Worm (Caenorhabditis elegans) whole organism, mixed stage, embryonic: Measurements from ENCODE around the gene kqt-1.

Experiments
- M03D4.4 ChIP-seq: sonication (generic microtip); optimal IDR thresholded peaks from 2 replicates; lab custom pipeline; 2017; ENCODE audit warnings: mild to moderate bottlenecking, missing genetic modification characterization, missing compliant biosample characterization
- bed-3 ChIP-seq: fragments of 200-800 bp; sonication (Bioruptor generic); optimal IDR thresholded peaks from 3 replicates; lab custom pipeline; 2018; ENCODE audit warnings: mild to moderate bottlenecking, missing genetic modification characterization, moderate library complexity, missing compliant biosample characterization
- blmp-1 ChIP-seq: fragments of 150-350 bp; optimal IDR thresholded peaks from 2 replicates; lab custom pipeline; 2014; ENCODE audit warnings: missing biosample characterization, missing genetic modification characterization
- ces-1 ChIP-seq: fragments of 150-350 bp; optimal IDR thresholded peaks from 2 replicates; lab custom pipeline; 2014; ENCODE audit warnings: missing biosample characterization, missing genetic modification reagents, missing genetic modification characterization
- drap-1 ChIP-seq: fragments of 200-800 bp; sonication (Bioruptor generic); optimal IDR thresholded peaks from 3 replicates; lab custom pipeline; 2018; ENCODE audit warnings: mild to moderate bottlenecking, missing genetic modification characterization, missing compliant biosample characterization
- elt-1 ChIP-seq: sonication (generic microtip); optimal IDR thresholded peaks from 2 replicates; lab custom pipeline; 2017; ENCODE audit warnings: missing genetic modification characterization, mild to moderate bottlenecking, missing compliant biosample characterization, antibody characterized with exemption, moderate library complexity, borderline replicate concordance; ENCODE audit not compliant: insufficient read depth
- elt-3 ChIP-seq: fragments of 150-350 bp; optimal IDR thresholded peaks from 2 replicates; lab custom pipeline; 2014; ENCODE audit warnings: missing biosample characterization, missing genetic modification characterization
- flh-1 ChIP-seq: fragments of 200-800 bp; sonication (Bioruptor generic); optimal IDR thresholded peaks from 2 replicates; lab custom pipeline; 2018; ENCODE audit warnings: mild to moderate bottlenecking, missing genetic modification characterization, moderate library complexity, missing compliant biosample characterization
- ham-2 ChIP-seq: fragments of 200-800 bp; sonication (Bioruptor generic); optimal IDR thresholded peaks from 2 replicates; lab custom pipeline; 2018; ENCODE audit warnings: mild to moderate bottlenecking, missing genetic modification characterization, missing compliant biosample characterization
- hlh-1 ChIP-seq: fragments of 150-350 bp; optimal IDR thresholded peaks from 2 replicates; lab custom pipeline; 2014; ENCODE audit warnings: missing biosample characterization, missing genetic modification reagents, missing genetic modification characterization
- lin-13 ChIP-seq: fragments of 150-350 bp; optimal IDR thresholded peaks from 2 replicates; lab custom pipeline; 2014; ENCODE audit warnings: missing biosample characterization, missing genetic modification characterization
- lin-32 ChIP-seq: fragments of 200-800 bp; sonication (Bioruptor generic); optimal IDR thresholded peaks from 2 replicates; lab custom pipeline; 2018; ENCODE audit warnings: mild to moderate bottlenecking, missing genetic modification characterization, missing compliant biosample characterization
- lsy-2 ChIP-seq: fragments of 150-350 bp; optimal IDR thresholded peaks from 2 replicates; lab custom pipeline; 2014; ENCODE audit warnings: missing biosample characterization, missing genetic modification characterization
- mep-1 ChIP-seq: fragments of 150-350 bp; optimal IDR thresholded peaks from 2 replicates; lab custom pipeline; 2017; ENCODE audit warnings: missing biosample characterization, missing genetic modification reagents, missing genetic modification characterization, inconsistent platforms
- mls-2 ChIP-seq: sonication (generic microtip); optimal IDR thresholded peaks from 2 replicates; lab custom pipeline; 2016; ENCODE audit warnings: mild to moderate bottlenecking, missing genetic modification characterization, moderate library complexity, missing compliant biosample characterization
- nhr-12 ChIP-seq: fragments of 150-350 bp; optimal IDR thresholded peaks from 2 replicates; lab custom pipeline; 2014; ENCODE audit warnings: missing biosample characterization, missing genetic modification characterization
- nhr-2 ChIP-seq: fragments of 150-350 bp; optimal IDR thresholded peaks from 2 replicates; lab custom pipeline; 2014; ENCODE audit warnings: missing biosample characterization, missing genetic modification characterization
- nhr-237 ChIP-seq: fragments of 150-350 bp; optimal IDR thresholded peaks from 2 replicates; lab custom pipeline; 2014; ENCODE audit warnings: missing biosample characterization, missing genetic modification characterization
- nhr-28 ChIP-seq: fragments of 150-350 bp; optimal IDR thresholded peaks from 2 replicates; lab custom pipeline; 2014; ENCODE audit warnings: missing biosample characterization, missing genetic modification characterization
- nhr-76 ChIP-seq: sonication (generic microtip); optimal IDR thresholded peaks from 2 replicates; lab custom pipeline; 2017; ENCODE audit warnings: missing biosample characterization, missing genetic modification characterization
- pha-4 ChIP-seq: fragments of 150-350 bp; optimal IDR thresholded peaks from 2 replicates; lab custom pipeline; 2018; ENCODE audit warnings: missing biosample characterization, missing genetic modification reagents, missing genetic modification characterization
- sem-2 ChIP-seq: fragments of 200-800 bp; sonication (Bioruptor generic); optimal IDR thresholded peaks from 2 replicates; lab custom pipeline; 2018; ENCODE audit warnings: mild to moderate bottlenecking, missing genetic modification characterization, missing compliant biosample characterization
- snpc-4 ChIP-seq: fragments of 150-350 bp; optimal IDR thresholded peaks from 2 replicates; lab custom pipeline; 2014; ENCODE audit warnings: missing biosample characterization, missing genetic modification characterization
- sptf-1 ChIP-seq: sonication (generic microtip); optimal IDR thresholded peaks from 2 replicates; lab custom pipeline; 2017; ENCODE audit warnings: mild to moderate bottlenecking, missing genetic modification characterization, moderate library complexity, missing compliant biosample characterization
- unc-120 ChIP-seq: sonication (generic microtip); optimal IDR thresholded peaks from 2 replicates; lab custom pipeline; 2017; ENCODE audit warnings: missing genetic modification characterization, missing compliant biosample characterization; ENCODE audit not compliant: poor library complexity, severe bottlenecking
- unc-39 ChIP-seq: fragments of 150-350 bp; optimal IDR thresholded peaks from 2 replicates; lab custom pipeline; 2014; ENCODE audit warnings: missing biosample characterization, missing genetic modification characterization
- unc-62 ChIP-seq: fragments of 150-350 bp; optimal IDR thresholded peaks from 2 replicates; lab custom pipeline; 2014; ENCODE audit warnings: missing biosample characterization, missing genetic modification reagents, missing genetic modification characterization
- zip-8 ChIP-seq: fragments of 150-350 bp; optimal IDR thresholded peaks from 2 replicates; lab custom pipeline; 2014; ENCODE audit warnings: missing biosample characterization, missing genetic modification characterization
- ztf-11 ChIP-seq: fragments of 150-350 bp; optimal IDR thresholded peaks from 2 replicates; lab custom pipeline; 2014; ENCODE audit warnings: missing biosample characterization, missing genetic modification characterization

kqt-1 gene

DNA sequence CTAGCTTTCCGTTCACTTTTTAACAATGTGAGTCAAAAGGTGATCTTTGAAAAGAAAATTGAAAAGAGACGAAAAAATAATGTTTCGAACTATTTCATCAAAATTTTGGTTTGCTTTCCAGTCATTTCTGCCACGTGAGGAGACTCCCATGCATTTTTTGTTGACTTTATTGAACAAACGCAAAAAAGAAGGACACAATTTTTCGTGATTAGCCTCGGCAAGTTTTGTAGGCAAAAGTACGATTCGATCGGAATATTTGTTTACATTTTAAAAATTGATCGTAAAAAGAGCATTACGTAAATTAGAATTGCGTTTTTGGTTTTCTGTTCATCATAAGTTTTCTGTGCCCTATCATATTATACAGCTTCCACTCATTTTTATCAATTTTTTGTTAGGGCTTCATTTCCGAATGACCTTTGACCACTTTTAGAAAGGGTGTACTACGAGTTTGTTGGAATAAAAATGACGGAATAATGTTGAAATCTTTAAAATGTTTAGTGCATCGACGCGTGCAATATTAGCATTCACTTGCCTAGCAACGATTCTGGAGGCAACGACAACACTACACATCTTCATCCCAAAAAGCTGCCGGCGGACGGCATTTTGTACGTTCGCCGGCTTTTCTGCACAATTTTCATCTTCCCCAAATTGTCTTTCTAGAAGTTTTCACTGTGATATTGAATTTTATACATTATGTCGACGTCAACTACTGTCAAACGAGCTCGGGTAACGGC, 26.3 kb downstream of the kqt-1 start, which contains the start of gene C56E10.3:
TSS of gene C56E10.3 (plus strand) at position 684 of the 734 bp plus-strand sequence.
- no peak for TF ChIP-seq elt-1 (tag; lab: Kevin White, UChicago)
- TF ChIP-seq sem-2 (GFP tag; lab: Kevin White, UChicago): no peak

- no peak for TF ChIP-seq nhr-2 (tag; lab: Kevin White, UChicago)
- TF ChIP-seq lsy-2 (tag; lab: Kevin White, UChicago): no peak
- TF ChIP-seq mls-2 (tag; lab: Kevin White, UChicago): no peak
- TF ChIP-seq bed-3 (GFP tag; lab: Kevin White, UChicago): no peak
- TF ChIP-seq elt-1 (tag; lab: Kevin White, UChicago): no peak
- TF ChIP-seq mep-1 (tag; lab: Kevin White, UChicago): no peak
- TF ChIP-seq nhr-28 (tag; lab: Kevin White, UChicago): no peak
- no peak for TF ChIP-seq elt-3 (tag; lab: Kevin White, UChicago)
- no peak for TF ChIP-seq pha-4 (tag; lab: Kevin White, UChicago)
- TF ChIP-seq lin-32 (GFP tag; lab: Kevin White, UChicago): no peak
- no peak for TF ChIP-seq sptf-1
- TF ChIP-seq unc-62 (GFP tag; lab: Kevin White, UChicago): no peak
- no peak for TF ChIP-seq unc-39 (tag; lab: Kevin White, UChicago)
- no peak for TF ChIP-seq nhr-76 (tag; lab: Kevin White, UChicago)
- TF ChIP-seq M03D4.4 (tag; lab: Kevin White, UChicago): no peak
- no peak for TF ChIP-seq flh-1 (GFP tag; lab: Kevin White, UChicago)
- TF ChIP-seq blmp-1 (tag; lab: Kevin White, UChicago): no peak
- no peak for TF ChIP-seq sem-2 (GFP tag; lab: Kevin White, UChicago)
- TF ChIP-seq ham-2 (GFP tag; lab: Kevin White, UChicago): no peak
- TF ChIP-seq, all 35 proteins: peak for 0
These were observed 27.7 kb downstream of the kqt-1 start for ce11 chrX:6646387-6647061.

ce11 chrX:6649573-6649972, 30.8 kb downstream of the kqt-1 start:
- TF ChIP-seq bed-3 (GFP tag; lab: Kevin White, UChicago): no peak
- no peak for TF ChIP-seq lsy-2 (tag; lab: Kevin White, UChicago)
- no peak for TF ChIP-seq mep-1 (tag; lab: Kevin White, UChicago)
- no peak for TF ChIP-seq unc-39 (tag; lab: Kevin White, UChicago)
- TF ChIP-seq lin-32 (GFP tag; lab: Kevin White, UChicago): no peak
- no peak for TF ChIP-seq drap-1 (GFP tag; lab: Kevin White, UChicago)
- no peak for TF ChIP-seq zip-8 (tag; lab: Kevin White, UChicago)
- no peak for TF ChIP-seq sem-2 (GFP tag; lab: Kevin White, UChicago)
- no peak for TF ChIP-seq nhr-12 (tag; lab: Kevin White, UChicago)
- TF ChIP-seq snpc-4 (tag; lab: Kevin White, UChicago): no peak
- no peak for TF ChIP-seq ztf-11 (tag; lab: Kevin White, UChicago)
- no peak for TF ChIP-seq nhr-237 (tag; lab: Kevin White, UChicago)
- TF ChIP-seq hlh-1 (tag; lab: Kevin White, UChicago): no peak
- no peak for TF ChIP-seq elt-1 (tag; lab: Kevin White, UChicago)

DNA sequence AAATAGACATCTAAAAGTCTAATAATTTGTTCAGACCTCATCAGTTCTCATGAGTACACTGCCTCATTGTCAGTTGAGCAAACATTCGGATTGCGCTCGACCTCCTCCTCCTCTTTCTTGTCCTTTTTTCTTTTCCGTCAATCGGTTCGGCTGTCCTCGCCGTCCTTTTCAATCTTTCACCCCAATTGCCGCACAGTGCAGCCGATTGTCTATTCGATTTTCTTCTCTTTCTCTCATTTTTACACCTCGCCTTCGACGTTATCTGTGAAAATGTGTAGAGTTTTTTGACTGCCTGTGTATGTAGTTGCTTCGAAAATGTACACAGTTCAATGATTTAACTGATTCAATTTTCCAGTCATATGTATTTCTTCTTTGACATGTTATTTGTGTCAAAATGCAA, 34.4 kb downstream of the kqt-1 start:
- TF ChIP-seq lin-32 (GFP tag; lab: Kevin White, UChicago) (no peak), pha-4 (tag; lab: Kevin White, UChicago) (peak; percentile 34)

ce11 chrX:6654139-6654538, 35.3 kb downstream of the kqt-1 start:
- TF ChIP-seq snpc-4 (tag; lab: Kevin White, UChicago): no peak
- TF ChIP-seq M03D4.4 (tag; lab: Kevin White, UChicago): no peak
- no peak for TF ChIP-seq elt-3 (tag; lab: Kevin White, UChicago)
- no peak for TF ChIP-seq lin-13
- TF ChIP-seq unc-62 (GFP tag; lab: Kevin White, UChicago): no peak
- TF ChIP-seq nhr-76 (tag; lab: Kevin White, UChicago): no peak
- TF ChIP-seq sptf-1: no peak
- TF ChIP-seq sem-2 (GFP tag; lab: Kevin White, UChicago): no peak
- TF ChIP-seq ces-1 (GFP tag; lab: Kevin White, UChicago): no peak
- no peak for TF ChIP-seq nhr-2 (tag; lab: Kevin White, UChicago)
- TF ChIP-seq mep-1 (tag; lab: Kevin White, UChicago): no peak
- no peak for TF ChIP-seq unc-120 (tag; lab: Kevin White, UChicago)
